Fruit fly (Drosophila melanogaster) whole organism, embryonic: ENCODE results near the gene CG33654.

Experiments
- gcm ChIP-seq: fragments of 200-800 bp; sonication (Bioruptor generic); optimal IDR thresholded peaks from 2 replicates; lab custom pipeline; 2019; ENCODE audit warnings: missing biosample characterization, mild to moderate bottlenecking, missing genetic modification characterization, moderate library complexity
- hkb ChIP-seq, 2 experiments: fragments of 200-800 bp in 1 of 2; fragments of >200 bp in 1 of 2; sonication (Bioruptor generic) in 1 of 2; IDR thresholded peaks in 1 of 2; optimal IDR thresholded peaks in 1 of 2; 2 replicates each; pipeline versions ENCODE4 v1.3.6 to Lab custom; 2017 to 2022; ENCODE audit warnings: missing biosample characterization in 1 of 2, missing genetic modification characterization in 1 of 2
- kay ChIP-seq: fragments of 200-800 bp; sonication (Bioruptor generic); optimal IDR thresholded peaks from 2 replicates; lab custom pipeline; 2016; ENCODE audit warnings: missing biosample characterization, missing genetic modification characterization

- TF ChIP-seq gcm (GFP tag; lab: Kevin White, UChicago) (no peak), hkb (optimal IDR thresholded peaks at IDR 0.05; lab: Kevin White, UChicago) (no peak), hkb (GFP tag; IDR thresholded peaks at IDR 0.05; lab: Robert Waterston, UW) (no peak), kay (GFP tag; lab: Kevin White, UChicago) (no peak)
These were observed 21.9 kb downstream of the CG33654 start for dm6 chr3R:9561121-9561520.
